Fruit fly (Drosophila melanogaster): ENCODE measurements around the gene CG13305.

CG13305 gene

DNA sequence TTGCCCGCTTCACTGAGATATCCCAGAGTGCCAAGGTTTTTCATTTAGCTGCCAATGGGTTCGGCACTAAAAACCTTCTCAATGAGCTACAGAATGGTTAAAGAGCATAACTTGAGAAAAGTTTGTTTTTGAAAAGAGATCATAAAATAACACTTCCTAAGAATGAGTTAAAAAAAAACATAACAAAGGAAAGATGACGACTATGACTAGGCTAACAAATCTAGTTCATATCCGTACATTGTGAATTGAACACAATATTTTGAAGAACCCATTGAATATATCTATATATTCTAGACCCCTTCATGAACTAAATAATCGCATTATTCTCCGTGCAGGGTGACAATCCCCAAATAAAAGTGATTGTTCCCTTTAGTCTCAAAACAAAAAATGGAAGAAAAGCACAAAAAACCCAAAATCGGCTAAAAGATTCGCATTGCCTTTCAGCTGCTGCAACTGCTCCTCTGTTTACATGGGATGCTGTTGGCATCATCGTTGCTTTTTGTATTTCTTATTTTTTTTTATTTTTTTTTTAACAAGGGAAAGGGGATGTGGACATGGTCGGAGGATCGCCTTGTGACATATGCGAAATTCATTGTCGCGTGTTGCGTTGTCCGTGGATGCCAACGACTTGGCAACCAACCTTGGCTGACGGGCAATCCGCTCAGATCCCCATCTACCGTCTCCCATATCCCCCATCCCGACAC is 10.3 kb upstream of the CG13305 start (continued):
- TF ChIP-seq CG6792 (GFP tag; optimal IDR thresholded peaks at IDR 0.05), result peak; percentile 90
- TF ChIP-seq Eip78C (GFP tag), result peak; percentile 85
- TF ChIP-seq CG16779 (tag; optimal IDR thresholded peaks at IDR 0.05), result no peak
- no peak for TF ChIP-seq CG6276 (GFP tag; optimal IDR thresholded peaks at IDR 0.05)
- TF ChIP-seq Hr39 (GFP tag; optimal IDR thresholded peaks at IDR 0.05), result peak; percentile 96
- peak; percentile 75 for TF ChIP-seq fd59A (GFP tag; optimal IDR thresholded peaks at IDR 0.05)
- TF ChIP-seq Lpt (GFP tag; optimal IDR thresholded peaks at IDR 0.05), result no peak
- TF ChIP-seq CG11294 (GFP tag; IDR thresholded peaks at IDR 0.05), result no peak
- no peak for TF ChIP-seq Hr4 (GFP tag; optimal IDR thresholded peaks at IDR 0.05)
- no peak for TF ChIP-seq CG1621 (tag; optimal IDR thresholded peaks at IDR 0.05)
- peak; percentile 73 for TF ChIP-seq CG3032 (tag; optimal IDR thresholded peaks at IDR 0.05)
- peak; percentile 91 for TF ChIP-seq Ets21C (GFP tag; optimal IDR thresholded peaks at IDR 0.05)
- peak; percentile 70 for TF ChIP-seq CG10631 (GFP tag; optimal IDR thresholded peaks at IDR 0.05)
- TF ChIP-seq pdm3 (GFP tag; optimal IDR thresholded peaks at IDR 0.05), result peak; percentile 93
- TF ChIP-seq vri (GFP tag; optimal IDR thresholded peaks at IDR 0.05), result peak; percentile 84

DNA sequence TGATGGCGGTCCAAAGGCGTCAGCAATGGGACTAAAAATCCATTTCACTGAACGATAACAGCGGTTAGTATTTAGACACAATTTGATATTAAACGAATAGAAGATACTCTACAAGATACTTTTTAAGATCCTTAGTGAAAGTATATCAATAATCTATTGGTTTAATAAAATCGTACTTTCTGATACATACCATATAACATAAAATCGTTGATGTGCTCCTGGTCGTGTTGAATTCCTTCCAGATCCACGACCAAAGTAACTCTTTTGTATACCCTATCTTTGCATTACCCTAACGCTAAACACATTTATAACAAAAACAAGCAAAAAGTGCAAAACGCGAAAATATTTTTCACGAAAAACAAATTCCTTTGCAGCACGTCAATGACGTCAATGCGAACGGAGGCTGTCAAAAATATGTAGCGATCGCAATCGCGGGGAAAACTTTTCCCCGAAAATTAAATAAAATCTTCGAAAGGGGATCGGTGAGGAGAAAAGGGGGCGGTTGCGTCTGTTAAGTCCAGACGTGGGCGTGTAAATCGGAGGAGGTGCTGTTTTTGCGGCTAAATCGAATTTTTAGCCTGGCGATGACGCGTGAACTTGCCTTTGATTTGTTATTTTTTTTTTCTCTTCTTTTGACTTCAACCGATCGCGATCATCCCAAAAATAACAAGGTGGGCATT is 8.7 kb upstream of the CG13305 start:
- TF ChIP-seq CG10669 (GFP tag; optimal IDR thresholded peaks at IDR 0.05) (no peak), CG6163 (GFP tag; IDR thresholded peaks at IDR 0.05) (no peak), CG7368 (GFP tag; optimal IDR thresholded peaks at IDR 0.05) (no peak), CG15336 (GFP tag; IDR thresholded peaks at IDR 0.05) (no peak), Ets96B (tag; optimal IDR thresholded peaks at IDR 0.05) (no peak), fd59A (GFP tag; optimal IDR thresholded peaks at IDR 0.05) (no peak), Ets21C (GFP tag; optimal IDR thresholded peaks at IDR 0.05) (no peak), CG32006 (GFP tag; optimal IDR thresholded peaks at IDR 0.05) (no peak), Hr38 (GFP tag; optimal IDR thresholded peaks at IDR 0.05) (no peak), CG6854 (GFP tag; optimal IDR thresholded peaks at IDR 0.05) (no peak), topi (GFP tag; optimal IDR thresholded peaks at IDR 0.05) (no peak), cyc (GFP tag; optimal IDR thresholded peaks at IDR 0.05) (no peak), Eip78C (GFP tag) (no peak)

DNA sequence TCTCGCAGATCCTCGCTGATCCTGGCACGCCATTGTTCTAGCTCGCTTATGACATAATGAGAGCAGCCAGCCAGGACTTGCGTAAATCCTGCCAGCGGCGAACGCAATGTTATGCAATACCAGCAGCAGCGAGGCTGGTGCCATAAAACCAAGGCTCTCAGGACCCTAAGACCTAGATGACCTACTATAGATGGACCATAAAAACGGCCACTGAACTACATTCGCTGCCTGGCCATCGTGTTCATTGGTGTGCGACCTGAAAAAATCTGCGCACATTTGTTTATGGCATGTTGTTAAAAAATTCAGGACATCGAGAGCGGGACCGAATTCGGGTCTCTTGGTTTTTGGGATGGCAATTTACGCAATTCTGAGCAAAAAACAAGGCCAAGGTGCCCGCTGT is 7.0 kb upstream of the CG13305 start:
- peak; percentile 19 for TF ChIP-seq Eip78C (GFP tag)
- TF ChIP-seq CG3919 (GFP tag; optimal IDR thresholded peaks at IDR 0.05), result no peak
- no peak for TF ChIP-seq CG8632 (GFP tag; optimal IDR thresholded peaks at IDR 0.05)
- no peak for TF ChIP-seq spab (GFP tag; optimal IDR thresholded peaks at IDR 0.05)
- no peak for TF ChIP-seq Gug (GFP tag; IDR thresholded peaks at IDR 0.05)
- no peak for TF ChIP-seq CG10669 (GFP tag; optimal IDR thresholded peaks at IDR 0.05)

DNA sequence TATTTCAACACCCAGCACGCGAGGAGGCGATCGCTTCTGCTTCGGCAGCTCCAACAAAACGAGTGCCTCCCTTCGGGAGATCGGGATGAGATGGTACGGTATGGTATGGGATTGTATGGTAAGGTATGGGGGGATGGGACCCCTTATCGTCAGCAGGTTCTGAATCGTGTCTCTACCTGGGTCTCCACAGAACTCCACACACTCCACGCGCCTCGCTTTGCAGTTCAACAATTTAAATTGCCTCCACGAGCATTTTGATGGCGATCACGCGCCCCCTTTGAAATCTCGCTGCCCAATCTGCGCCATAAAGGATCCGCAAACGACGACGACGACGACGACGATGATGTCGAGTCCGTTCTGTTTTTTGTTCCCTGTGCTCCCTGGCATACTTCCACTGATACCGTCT is 6.0 kb upstream of the CG13305 start:
- TF ChIP-seq CG15336 (GFP tag; IDR thresholded peaks at IDR 0.05) (no peak), Sox102F (GFP tag; optimal IDR thresholded peaks at IDR 0.05) (no peak), vri (GFP tag; optimal IDR thresholded peaks at IDR 0.05) (no peak), CG6163 (GFP tag; IDR thresholded peaks at IDR 0.05) (no peak), Smox (GFP tag; optimal IDR thresholded peaks at IDR 0.05) (no peak), CG1621 (tag; optimal IDR thresholded peaks at IDR 0.05) (peak; percentile 23), CG4318 (GFP tag; optimal IDR thresholded peaks at IDR 0.05) (no peak), achi (GFP tag; optimal IDR thresholded peaks at IDR 0.05) (no peak), Eip78C (GFP tag) (peak; percentile 80), CG16779 (tag; optimal IDR thresholded peaks at IDR 0.05) (no peak), CG8632 (GFP tag; optimal IDR thresholded peaks at IDR 0.05) (no peak), Hr39 (GFP tag; optimal IDR thresholded peaks at IDR 0.05) (no peak), Hr38 (GFP tag; optimal IDR thresholded peaks at IDR 0.05) (no peak), CG9139 (GFP tag; optimal IDR thresholded peaks at IDR 0.05) (no peak), OdsH (GFP tag; optimal IDR thresholded peaks at IDR 0.05) (no peak), CG34406 (GFP tag; optimal IDR thresholded peaks at IDR 0.05) (no peak), spab (GFP tag; optimal IDR thresholded peaks at IDR 0.05) (no peak), Hr4 (GFP tag; optimal IDR thresholded peaks at IDR 0.05) (no peak), CG3032 (tag; optimal IDR thresholded peaks at IDR 0.05) (no peak), svp (GFP tag) (peak; percentile 60), acj6 (GFP tag; optimal IDR thresholded peaks at IDR 0.05) (no peak), fkh (GFP tag; optimal IDR thresholded peaks at IDR 0.05) (no peak), dsx (GFP tag; optimal IDR thresholded peaks at IDR 0.05; ENCODE audit: poor library complexity, severe bottlenecking) (no peak), Eip75B (GFP tag; optimal IDR thresholded peaks at IDR 0.05) (no peak), net (GFP tag; optimal IDR thresholded peaks at IDR 0.05) (no peak), CG6808 (GFP tag; optimal IDR thresholded peaks at IDR 0.05) (no peak), Met (GFP tag; optimal IDR thresholded peaks at IDR 0.05) (peak; percentile 68), CG3919 (GFP tag; optimal IDR thresholded peaks at IDR 0.05) (peak; percentile 17)

Data from whole organism, prepupa.